Worm (Caenorhabditis elegans) whole organism, L2 larva: ENCODE measurements around the gene ceh-16.

ENCODE experiments used
- F13H6.1 ChIP-seq: sonication (generic microtip); optimal IDR thresholded peaks from 2 replicates; lab custom pipeline; 2016; ENCODE audit warnings: missing genetic modification characterization, missing compliant biosample characterization
- ZK546.5 ChIP-seq: sonication (generic microtip); optimal IDR thresholded peaks from 2 replicates; lab custom pipeline; 2017; ENCODE audit warnings: missing biosample characterization, missing genetic modification characterization
- aly-2 ChIP-seq: fragments of 150-350 bp; optimal IDR thresholded peaks from 2 replicates; lab custom pipeline; 2014; ENCODE audit warnings: missing biosample characterization, missing genetic modification characterization
- ama-1 ChIP-seq: fragments of 150-350 bp; optimal IDR thresholded peaks from 2 replicates; lab custom pipeline; 2018; ENCODE audit warnings: inconsistent platforms
- blmp-1 ChIP-seq: sonication (generic microtip); optimal IDR thresholded peaks from 2 replicates; lab custom pipeline; 2017; ENCODE audit warnings: missing genetic modification characterization, mild to moderate bottlenecking, missing compliant biosample characterization, antibody characterized with exemption, moderate library complexity; ENCODE audit not compliant: insufficient read depth
- ceh-16 ChIP-seq: fragments of 150-350 bp; optimal IDR thresholded peaks from 2 replicates; lab custom pipeline; 2014; ENCODE audit warnings: missing biosample characterization, missing genetic modification characterization
- ceh-82 ChIP-seq: fragments of 150-350 bp; optimal IDR thresholded peaks from 2 replicates; lab custom pipeline; 2014; ENCODE audit warnings: missing biosample characterization, missing genetic modification characterization
- crh-2 ChIP-seq: sonication (generic microtip); optimal IDR thresholded peaks from 2 replicates; lab custom pipeline; 2017; ENCODE audit warnings: missing biosample characterization, missing genetic modification characterization
- dmd-4 ChIP-seq: sonication (generic microtip); optimal IDR thresholded peaks from 2 replicates; lab custom pipeline; 2017; ENCODE audit warnings: missing biosample characterization, missing genetic modification characterization
- egl-27 ChIP-seq: sonication (generic microtip); optimal IDR thresholded peaks from 3 replicates; lab custom pipeline; 2017; ENCODE audit warnings: missing biosample characterization, missing genetic modification reagents, missing genetic modification characterization
- elt-1 ChIP-seq: fragments of 150-350 bp; optimal IDR thresholded peaks from 2 replicates; lab custom pipeline; 2014; ENCODE audit warnings: missing biosample characterization, missing genetic modification characterization
- elt-3 ChIP-seq: sonication (generic microtip); optimal IDR thresholded peaks from 2 replicates; lab custom pipeline; 2017; ENCODE audit warnings: missing biosample characterization, missing genetic modification characterization
- fos-1 ChIP-seq: fragments of 150-350 bp; optimal IDR thresholded peaks from 2 replicates; lab custom pipeline; 2014; ENCODE audit warnings: missing biosample characterization, missing genetic modification characterization
- lin-11 ChIP-seq: fragments of 150-350 bp; sonication (generic microtip); optimal IDR thresholded peaks from 2 replicates; lab custom pipeline; 2014; ENCODE audit warnings: missing biosample characterization, missing genetic modification characterization, inconsistent platforms, mixed read lengths
- lin-13 ChIP-seq: fragments of 150-350 bp; optimal IDR thresholded peaks from 2 replicates; lab custom pipeline; 2014; ENCODE audit warnings: missing biosample characterization, missing genetic modification reagents, missing genetic modification characterization
- lin-39 ChIP-seq: fragments of 150-350 bp; optimal IDR thresholded peaks from 2 replicates; lab custom pipeline; 2014; ENCODE audit warnings: missing biosample characterization, missing genetic modification reagents, missing genetic modification characterization
- lsy-2 ChIP-seq, 2 experiments: fragments of 150-350 bp in 1 of 2; sonication (generic microtip) in 1 of 2; optimal IDR thresholded peaks; 2 replicates each; lab custom pipeline; 2014 to 2017; ENCODE audit warnings: missing biosample characterization in 2 of 2, missing genetic modification characterization in 2 of 2
- mab-5 ChIP-seq: fragments of 150-350 bp; optimal IDR thresholded peaks from 2 replicates; lab custom pipeline; 2014; ENCODE audit warnings: missing biosample characterization, missing genetic modification characterization
- mbf-1 ChIP-seq: sonication (generic microtip); optimal IDR thresholded peaks from 2 replicates; lab custom pipeline; 2017; ENCODE audit warnings: missing biosample characterization, missing genetic modification characterization
- mdl-1 ChIP-seq, 2 experiments: fragments of 150-350 bp in 1 of 2; sonication (generic microtip) in 1 of 2; optimal IDR thresholded peaks; 2 replicates each; lab custom pipeline; 2017; ENCODE audit warnings: missing biosample characterization in 2 of 2, missing genetic modification characterization in 2 of 2
- nhr-10 ChIP-seq: sonication (generic microtip); optimal IDR thresholded peaks from 2 replicates; lab custom pipeline; 2017; ENCODE audit warnings: missing biosample characterization, missing genetic modification characterization
- nhr-11 ChIP-seq: fragments of 150-350 bp; optimal IDR thresholded peaks from 2 replicates; lab custom pipeline; 2014; ENCODE audit warnings: missing biosample characterization, missing genetic modification characterization
- nhr-12 ChIP-seq: fragments of 150-350 bp; optimal IDR thresholded peaks from 2 replicates; lab custom pipeline; 2014; ENCODE audit warnings: missing biosample characterization, missing genetic modification characterization
- nhr-21 ChIP-seq: fragments of 150-350 bp; optimal IDR thresholded peaks from 2 replicates; lab custom pipeline; 2014; ENCODE audit warnings: missing biosample characterization, missing genetic modification characterization
- nhr-23 ChIP-seq: fragments of 150-350 bp; optimal IDR thresholded peaks from 2 replicates; lab custom pipeline; 2014; ENCODE audit warnings: missing biosample characterization, missing genetic modification reagents, missing genetic modification characterization
- nhr-25 ChIP-seq: fragments of 150-350 bp; sonication (generic microtip); optimal IDR thresholded peaks from 3 replicates; lab custom pipeline; 2014; ENCODE audit warnings: missing biosample characterization, missing genetic modification characterization
- nhr-6 ChIP-seq: fragments of 150-350 bp; optimal IDR thresholded peaks from 2 replicates; lab custom pipeline; 2014; ENCODE audit warnings: missing biosample characterization, missing genetic modification characterization
- nhr-77 ChIP-seq: fragments of 150-350 bp; optimal IDR thresholded peaks from 2 replicates; lab custom pipeline; 2014; ENCODE audit warnings: missing biosample characterization, missing genetic modification characterization
- peb-1 ChIP-seq: fragments of 150-350 bp; optimal IDR thresholded peaks from 2 replicates; lab custom pipeline; 2014; ENCODE audit warnings: missing biosample characterization, missing genetic modification characterization
- sem-4 ChIP-seq: fragments of 150-350 bp; optimal IDR thresholded peaks from 2 replicates; lab custom pipeline; 2014; ENCODE audit warnings: missing biosample characterization, missing genetic modification reagents, missing genetic modification characterization
- sma-3 ChIP-seq: sonication (generic microtip); optimal IDR thresholded peaks from 2 replicates; lab custom pipeline; 2016; ENCODE audit warnings: missing genetic modification reagents, missing genetic modification characterization, missing compliant biosample characterization
- sma-9 ChIP-seq, 2 experiments: fragments of 150-350 bp in 1 of 2; sonication (generic microtip) in 1 of 2; optimal IDR thresholded peaks; 2 replicates each; lab custom pipeline; 2014 to 2016; ENCODE audit warnings: missing genetic modification characterization in 2 of 2, mild to moderate bottlenecking in 1 of 2, missing biosample characterization in 1 of 2, missing compliant biosample characterization in 1 of 2, missing genetic modification reagents in 1 of 2, moderate library complexity in 1 of 2
- snpc-4 ChIP-seq: fragments of 150-350 bp; optimal IDR thresholded peaks from 2 replicates; lab custom pipeline; 2014; ENCODE audit warnings: missing biosample characterization, missing genetic modification characterization
- unc-39 ChIP-seq: fragments of 150-350 bp; optimal IDR thresholded peaks from 2 replicates; lab custom pipeline; 2014; ENCODE audit warnings: missing biosample characterization, missing genetic modification characterization
- unc-55 ChIP-seq: fragments of 150-350 bp; sonication (generic microtip); optimal IDR thresholded peaks from 3 replicates; lab custom pipeline; 2014; ENCODE audit warnings: missing biosample characterization, missing genetic modification reagents, missing genetic modification characterization
- unc-62 ChIP-seq: fragments of 150-350 bp; optimal IDR thresholded peaks from 2 replicates; lab custom pipeline; 2014; ENCODE audit warnings: missing biosample characterization, missing genetic modification reagents, missing genetic modification characterization
- zag-1 ChIP-seq: fragments of 150-350 bp; optimal IDR thresholded peaks from 2 replicates; lab custom pipeline; 2014; ENCODE audit warnings: missing biosample characterization, missing genetic modification characterization
- ztf-1 ChIP-seq: fragments of 200-800 bp; sonication (Bioruptor generic); conservative IDR thresholded peaks from 2 replicates; pipeline ENCODE4 v1.3.6; 2022; ENCODE audit warnings: missing genetic modification characterization, missing compliant biosample characterization

Gene ceh-16

ce11 chrIII:8577534-8577933 is 45.0 kb upstream of the ceh-16 start:
- TF ChIP-seq nhr-25 (tag; lab: Kevin White, UChicago) (peak; percentile 74), ceh-16 (peak; percentile 71), nhr-6 (tag; lab: Kevin White, UChicago) (peak; percentile 2), sma-3 (GFP tag; lab: Kevin White, UChicago) (no peak), unc-62 (no peak), unc-39 (tag; lab: Kevin White, UChicago) (no peak), nhr-10 (tag; lab: Kevin White, UChicago) (no peak), egl-27 (tag; lab: Kevin White, UChicago) (peak; percentile 22), sma-9 (GFP tag; optimal IDR thresholded peaks at IDR 0.05; lab: Kevin White, UChicago) (peak; percentile 7), sma-9 (tag; optimal IDR thresholded peaks at IDR 0.05; lab: Kevin White, UChicago) (no peak), nhr-23 (tag; lab: Kevin White, UChicago) (no peak), nhr-21 (tag; lab: Kevin White, UChicago) (no peak), mab-5 (tag; lab: Kevin White, UChicago) (no peak), lin-13 (GFP tag; lab: Kevin White, UChicago) (no peak), elt-1 (tag; lab: Kevin White, UChicago) (no peak), F13H6.1 (tag; lab: Kevin White, UChicago) (no peak), mdl-1 (tag; optimal IDR thresholded peaks at IDR 0.05; lab: Kevin White, UChicago) (no peak), mbf-1 (tag; lab: Kevin White, UChicago) (no peak), lsy-2 (tag; optimal IDR thresholded peaks at IDR 0.05; lab: Kevin White, UChicago) (no peak), zag-1 (no peak)

DNA sequence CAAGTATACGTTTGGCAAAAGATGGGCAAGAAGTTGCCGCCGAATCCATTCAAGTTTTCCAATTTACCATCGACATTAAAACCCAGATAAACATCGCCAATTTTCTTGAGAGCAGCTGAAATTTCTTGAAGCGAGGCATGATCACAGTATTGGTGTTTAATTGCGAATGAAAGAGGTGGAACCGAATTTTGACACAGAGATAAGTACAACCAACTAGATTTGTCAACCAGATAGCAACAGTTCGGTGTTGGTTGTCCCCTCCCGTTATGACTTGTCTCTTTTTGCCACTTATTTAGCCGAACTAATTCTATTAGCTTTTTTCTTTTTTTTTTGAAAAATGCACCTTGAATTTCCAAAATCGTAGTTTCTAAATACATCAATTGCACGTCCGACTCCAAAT is 44.2 kb upstream of the ceh-16 start:
- TF ChIP-seq nhr-10 (tag; lab: Kevin White, UChicago) (no peak), sem-4 (no peak), egl-27 (tag; lab: Kevin White, UChicago) (no peak), ceh-82 (tag; lab: Kevin White, UChicago) (no peak), nhr-23 (tag; lab: Kevin White, UChicago) (no peak), ama-1 (lab: Kevin White, UChicago) (no peak), F13H6.1 (tag; lab: Kevin White, UChicago) (no peak), nhr-12 (tag; lab: Kevin White, UChicago) (no peak), blmp-1 (tag; lab: Kevin White, UChicago) (no peak), lin-11 (no peak), fos-1 (tag; lab: Kevin White, UChicago) (no peak), unc-55 (no peak), lsy-2 (tag; optimal IDR thresholded peaks at IDR 0.05; lab: Kevin White, UChicago) (no peak), ztf-1 (GFP tag; lab: Robert Waterston, UW) (no peak), peb-1 (tag; lab: Kevin White, UChicago) (no peak), ZK546.5 (tag; lab: Kevin White, UChicago) (no peak), mbf-1 (tag; lab: Kevin White, UChicago) (no peak), nhr-77 (tag; lab: Kevin White, UChicago) (no peak), nhr-6 (tag; lab: Kevin White, UChicago) (no peak)

- TF ChIP-seq mbf-1 (tag; lab: Kevin White, UChicago) (no peak), aly-2 (tag; lab: Kevin White, UChicago) (no peak), nhr-6 (tag; lab: Kevin White, UChicago) (no peak), dmd-4 (tag; lab: Kevin White, UChicago) (no peak), ceh-16 (no peak), sma-3 (GFP tag; lab: Kevin White, UChicago) (no peak), nhr-25 (tag; lab: Kevin White, UChicago) (peak; percentile 48), peb-1 (tag; lab: Kevin White, UChicago) (no peak), nhr-77 (tag; lab: Kevin White, UChicago) (no peak), sma-9 (GFP tag; optimal IDR thresholded peaks at IDR 0.05; lab: Kevin White, UChicago) (peak; percentile 11), sma-9 (tag; optimal IDR thresholded peaks at IDR 0.05; lab: Kevin White, UChicago) (no peak), F13H6.1 (tag; lab: Kevin White, UChicago) (no peak), snpc-4 (tag; lab: Kevin White, UChicago) (no peak), crh-2 (tag; lab: Kevin White, UChicago) (peak; percentile 22), unc-39 (tag; lab: Kevin White, UChicago) (no peak), blmp-1 (tag; lab: Kevin White, UChicago) (peak; percentile 92), ama-1 (lab: Kevin White, UChicago) (no peak), fos-1 (tag; lab: Kevin White, UChicago) (peak; percentile 4), elt-3 (tag; lab: Kevin White, UChicago) (no peak), lin-39 (no peak), nhr-12 (tag; lab: Kevin White, UChicago) (no peak), nhr-11 (no peak), mdl-1 (tag; optimal IDR thresholded peaks at IDR 0.05; lab: Kevin White, UChicago) (no peak), zag-1 (no peak), ceh-82 (tag; lab: Kevin White, UChicago) (no peak)
Observed at ce11 chrIII:8579367-8579766, 43.2 kb upstream of the ceh-16 start.
